Worm (Caenorhabditis elegans): ENCODE results near the gene Y69E1A.3.

The Y69E1A.3 gene

DNA sequence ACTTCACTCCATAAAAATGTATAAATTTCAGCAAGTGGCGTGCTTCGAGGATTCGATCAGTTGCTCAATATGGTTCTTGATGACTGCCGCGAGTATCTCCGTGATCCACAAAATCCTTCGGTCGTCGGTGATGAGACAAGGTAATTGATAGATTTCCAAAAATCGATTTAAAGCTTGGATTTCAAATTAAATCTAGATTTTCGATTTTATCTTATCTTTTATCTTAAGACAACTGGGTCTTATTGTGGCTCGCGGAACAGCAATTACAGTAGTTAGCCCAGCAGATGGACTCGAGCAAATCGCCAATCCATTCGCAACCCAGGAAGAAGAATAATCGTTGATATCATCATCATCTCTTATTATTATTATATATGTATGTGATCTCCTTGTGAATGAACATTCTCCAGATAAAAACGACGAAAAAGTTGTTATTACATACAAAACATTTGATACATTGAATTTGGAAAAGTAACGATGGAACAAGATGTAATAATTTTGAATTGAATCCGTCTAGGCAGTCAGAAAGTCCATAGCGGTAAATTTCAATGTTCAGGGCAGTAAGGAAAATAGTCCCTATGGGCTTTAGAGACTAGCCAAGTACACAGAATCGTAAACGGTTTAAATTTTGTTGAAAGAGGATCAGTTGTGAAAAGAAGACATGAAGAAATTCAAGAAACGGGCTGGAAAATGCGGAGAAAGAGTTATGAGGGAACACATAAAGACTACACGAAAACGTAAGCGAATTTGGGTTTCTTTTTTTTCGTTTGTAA lies 18.1 kb upstream of the Y69E1A.3 start (continued):
- TF ChIP-seq sdz-12 (GFP tag; optimal IDR thresholded peaks at IDR 0.05) (peak; percentile 78), gei-8 (GFP tag; optimal IDR thresholded peaks at IDR 0.05) (peak; percentile 40), lin-13 (GFP tag; optimal IDR thresholded peaks at IDR 0.05) (no peak), unc-39 (tag; optimal IDR thresholded peaks at IDR 0.05) (no peak), dve-1 (tag; optimal IDR thresholded peaks at IDR 0.05; ENCODE audit: insufficient read depth) (peak; percentile 70), tra-1 (GFP tag; IDR thresholded peaks at IDR 0.05) (peak; percentile 62), hlh-30 (tag; optimal IDR thresholded peaks at IDR 0.05; ENCODE audit: insufficient read depth) (peak; percentile 35), ceh-32 (tag; optimal IDR thresholded peaks at IDR 0.05; ENCODE audit: poor library complexity) (no peak), Y5F2A.4 (GFP tag; optimal IDR thresholded peaks at IDR 0.05) (no peak), vab-7 (GFP tag; IDR thresholded peaks at IDR 0.05) (peak; percentile 18; the same call in 1 of the 2 replicates), lin-1 (GFP tag; IDR thresholded peaks at IDR 0.05) (peak; percentile 7; the same call in 1 of the 2 replicates), mep-1 (tag; optimal IDR thresholded peaks at IDR 0.05) (peak; percentile 60), mdt-29 (GFP tag; IDR thresholded peaks at IDR 0.05) (peak; percentile 51), T26A8.4 (GFP tag; IDR thresholded peaks at IDR 0.05) (peak; percentile 75), madf-5 (GFP tag; IDR thresholded peaks at IDR 0.05) (no peak), hlh-11 (tag; optimal IDR thresholded peaks at IDR 0.05) (peak; percentile 54), hif-1 (tag; optimal IDR thresholded peaks at IDR 0.05) (peak in 1 of 2 experiments; percentile 23), nhr-77 (tag; optimal IDR thresholded peaks at IDR 0.05) (peak; percentile 70), nhr-111 (GFP tag; optimal IDR thresholded peaks at IDR 0.05) (peak; percentile 6), hmg-1.1 (GFP tag; IDR thresholded peaks at IDR 0.05) (peak; percentile 52; the same call in 1 of the 2 replicates), aha-1 (tag) (peak; percentile 56), lir-3 (tag; optimal IDR thresholded peaks at IDR 0.05) (no peak), lim-7 (GFP tag; IDR thresholded peaks at IDR 0.05) (peak; percentile 14; the same call in 1 of the 2 replicates)

ce11 chrIV:10934786-10935185 lies 17.3 kb upstream of the Y69E1A.3 start:
- TF ChIP-seq ceh-32 (tag; optimal IDR thresholded peaks at IDR 0.05; ENCODE audit: poor library complexity) (no peak), mdt-29 (GFP tag; IDR thresholded peaks at IDR 0.05) (no peak), unc-62 (GFP tag; optimal IDR thresholded peaks at IDR 0.05 in 1 of 2) (peak in 1 of 2 experiments; percentile 42), unc-62 (tag; optimal IDR thresholded peaks at IDR 0.05) (no peak)

DNA sequence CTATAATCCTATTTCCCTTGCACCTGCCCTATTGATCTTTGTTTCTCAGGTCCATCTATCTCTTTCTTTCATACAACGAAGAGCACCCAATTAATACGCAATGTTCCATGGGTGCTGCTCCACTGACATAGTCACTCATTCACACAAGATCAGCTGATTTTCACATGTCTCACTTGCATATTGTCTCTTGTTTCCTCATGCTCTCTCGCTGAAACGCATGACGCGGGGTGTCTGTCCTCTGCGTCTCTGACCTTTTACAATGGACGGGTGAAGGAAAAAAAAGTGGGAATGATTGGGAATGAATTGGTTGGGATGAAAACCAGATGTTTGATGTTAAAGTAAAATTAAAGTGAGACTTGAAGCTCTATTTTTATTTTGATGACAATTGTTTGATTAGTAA lies 16.8 kb upstream of the Y69E1A.3 start:
- peak; percentile 55 for TF ChIP-seq nhr-28 (tag; optimal IDR thresholded peaks at IDR 0.05)
- peak; percentile 73; the same call in 1 of the 2 replicates for TF ChIP-seq egl-43 (GFP tag; IDR thresholded peaks at IDR 0.05)
- no peak for TF ChIP-seq zip-11 (GFP tag; IDR thresholded peaks at IDR 0.05)
- 0 out of 2 replicates have a peak, but pooled peaks have one; percentile 34 for TF ChIP-seq arid-1 (GFP tag; conservative IDR thresholded peaks at IDR 0.05)
- TF ChIP-seq ceh-32 (tag; optimal IDR thresholded peaks at IDR 0.05; ENCODE audit: poor library complexity): no peak
- peak; percentile 100 for TF ChIP-seq hlh-30 (tag; optimal IDR thresholded peaks at IDR 0.05; ENCODE audit: insufficient read depth)
- TF ChIP-seq F26F4.8 (GFP tag; conservative IDR thresholded peaks at IDR 0.05): no peak
- TF ChIP-seq lin-15B (tag; optimal IDR thresholded peaks at IDR 0.05): no peak
- TF ChIP-seq nhr-76 (tag; optimal IDR thresholded peaks at IDR 0.05): no peak
- TF ChIP-seq nhr-111 (GFP tag; optimal IDR thresholded peaks at IDR 0.05): no peak
- TF ChIP-seq ctbp-1 (GFP tag; IDR thresholded peaks at IDR 0.05): peak; percentile 80
- no peak for TF ChIP-seq ZK546.5 (tag; optimal IDR thresholded peaks at IDR 0.05)
- TF ChIP-seq zag-1 (tag; optimal IDR thresholded peaks at IDR 0.05): no peak
- TF ChIP-seq nhr-237 (tag; optimal IDR thresholded peaks at IDR 0.05): no peak
- no peak for TF ChIP-seq pha-4 (GFP tag; IDR thresholded peaks at IDR 0.05)
- no peak for TF ChIP-seq pha-4 (tag; optimal IDR thresholded peaks at IDR 0.05)
- no peak for TF ChIP-seq lin-38 (GFP tag; IDR thresholded peaks at IDR 0.05)
- TF ChIP-seq mxl-2 (GFP tag; conservative IDR thresholded peaks at IDR 0.05): peak; percentile 91
- TF ChIP-seq ztf-7 (tag; optimal IDR thresholded peaks at IDR 0.05): no peak
- TF ChIP-seq nhr-25 (tag; optimal IDR thresholded peaks at IDR 0.05; ENCODE audit: borderline replicate concordance, insufficient read depth): no peak
- no peak for TF ChIP-seq aly-2 (tag; optimal IDR thresholded peaks at IDR 0.05)
- TF ChIP-seq D1046.2 (GFP tag; IDR thresholded peaks at IDR 0.05): no peak
- TF ChIP-seq ama-1 (optimal IDR thresholded peaks at IDR 0.05): peak; percentile 77
- TF ChIP-seq F37D6.2 (tag; optimal IDR thresholded peaks at IDR 0.05): peak; percentile 63
- no peak for TF ChIP-seq ceh-82 (tag; optimal IDR thresholded peaks at IDR 0.05)
- TF ChIP-seq fkh-10 (GFP tag; optimal IDR thresholded peaks at IDR 0.05): no peak

Measured in whole organism, L4 larva.